Fruit fly (Drosophila melanogaster) whole organism, embryonic: ENCODE results near the gene CG9522.

ENCODE experiments used
- Bdp1 ChIP-seq: fragments of 200-800 bp; sonication (Bioruptor generic); optimal IDR thresholded peaks from 3 replicates; lab custom pipeline; 2016; ENCODE audit warnings: missing biosample characterization, missing genetic modification characterization
- CG10321 ChIP-seq: fragments of 200-800 bp; sonication (Bioruptor generic); IDR thresholded peaks from 2 replicates; pipeline ENCODE4 v1.3.6; 2022; ENCODE audit warnings: missing biosample characterization, missing genetic modification characterization
- CG10979 ChIP-seq: fragments of 200-800 bp; sonication (Bioruptor generic); optimal IDR thresholded peaks from 2 replicates; lab custom pipeline; 2018; ENCODE audit warnings: missing biosample characterization, mild to moderate bottlenecking, missing genetic modification characterization, moderate library complexity
- CG12155 ChIP-seq: fragments of 200-800 bp; sonication (Bioruptor generic); optimal IDR thresholded peaks from 3 replicates; lab custom pipeline; 2016; ENCODE audit warnings: missing biosample characterization, missing genetic modification characterization
- CG1233 ChIP-seq: fragments of 200-800 bp; sonication (Bioruptor generic); optimal IDR thresholded peaks from 4 replicates; lab custom pipeline; 2018; ENCODE audit warnings: missing biosample characterization, mild to moderate bottlenecking, missing genetic modification characterization
- CG12744 ChIP-seq: fragments of 200-800 bp; sonication (Bioruptor generic); optimal IDR thresholded peaks from 2 replicates; lab custom pipeline; 2016; ENCODE audit warnings: missing biosample characterization, missing genetic modification characterization
- CG1529 ChIP-seq: fragments of 200-800 bp; sonication (Bioruptor generic); optimal IDR thresholded peaks from 3 replicates; lab custom pipeline; 2018; ENCODE audit warnings: missing biosample characterization, missing genetic modification characterization
- CG16813 ChIP-seq: fragments of 200-800 bp; sonication (Bioruptor generic); IDR thresholded peaks from 3 replicates; pipeline ENCODE4 v1.3.6; 2022; ENCODE audit warnings: missing biosample characterization, missing genetic modification characterization; ENCODE audit not compliant: partially characterized antibody
- CG17385 ChIP-seq: fragments of 200-800 bp; sonication (Bioruptor generic); optimal IDR thresholded peaks from 3 replicates; lab custom pipeline; 2018; ENCODE audit warnings: missing biosample characterization, mild to moderate bottlenecking, missing genetic modification characterization
- CG18476 ChIP-seq: fragments of 200-800 bp; sonication (Bioruptor generic); optimal IDR thresholded peaks from 2 replicates; lab custom pipeline; 2016; ENCODE audit warnings: missing biosample characterization, mild to moderate bottlenecking, missing genetic modification characterization
- CG18599 ChIP-seq: fragments of 200-800 bp; sonication (Bioruptor generic); optimal IDR thresholded peaks from 3 replicates; lab custom pipeline; 2017; ENCODE audit warnings: missing biosample characterization, missing genetic modification characterization, mild to moderate bottlenecking, moderate library complexity, missing genetic modification reagents
- CG2116 ChIP-seq: fragments of 200-800 bp; sonication (Bioruptor generic); optimal IDR thresholded peaks from 3 replicates; lab custom pipeline; 2018; ENCODE audit warnings: missing biosample characterization, mild to moderate bottlenecking, missing genetic modification characterization
- CG2120 ChIP-seq: fragments of 200-800 bp; sonication (Bioruptor generic); optimal IDR thresholded peaks from 3 replicates; lab custom pipeline; 2016; ENCODE audit warnings: missing biosample characterization, missing genetic modification characterization
- CG31224 ChIP-seq: fragments of 200-800 bp; sonication (Bioruptor generic); IDR thresholded peaks from 2 replicates; pipeline ENCODE4 v1.3.6; 2022; ENCODE audit warnings: missing biosample characterization, missing genetic modification characterization
- CG4854 ChIP-seq: fragments of 200-800 bp; sonication (Bioruptor generic); optimal IDR thresholded peaks from 2 replicates; lab custom pipeline; 2016; ENCODE audit warnings: missing biosample characterization, missing genetic modification characterization, inconsistent platforms
- CG5953 ChIP-seq: fragments of 200-800 bp; sonication (Bioruptor generic); IDR thresholded peaks from 2 replicates; pipeline ENCODE4 v1.3.6; 2022; ENCODE audit warnings: missing biosample characterization, missing genetic modification characterization
- CG6689 ChIP-seq: fragments of 200-800 bp; sonication (Bioruptor generic); IDR thresholded peaks from 2 replicates; pipeline ENCODE4 v1.3.6; 2022; ENCODE audit warnings: missing biosample characterization, missing genetic modification characterization
- CG6813 ChIP-seq: fragments of 200-800 bp; sonication (Bioruptor generic); optimal IDR thresholded peaks from 2 replicates; lab custom pipeline; 2017; ENCODE audit warnings: missing biosample characterization, missing genetic modification characterization, mild to moderate bottlenecking, moderate library complexity, missing genetic modification reagents
- CG8281 ChIP-seq: fragments of 200-800 bp; sonication (Bioruptor generic); optimal IDR thresholded peaks from 2 replicates; lab custom pipeline; 2018; ENCODE audit warnings: missing biosample characterization, mild to moderate bottlenecking, missing genetic modification characterization, moderate library complexity
- CG8478 ChIP-seq: fragments of >200 bp; optimal IDR thresholded peaks from 2 replicates; lab custom pipeline; 2018
- CG9797 ChIP-seq: fragments of 200-800 bp; sonication (Bioruptor generic); optimal IDR thresholded peaks from 3 replicates; lab custom pipeline; 2018; ENCODE audit warnings: missing biosample characterization, mild to moderate bottlenecking, missing genetic modification characterization
- Deaf1 ChIP-seq: fragments of 200-800 bp; optimal IDR thresholded peaks from 3 replicates; lab custom pipeline; 2019; ENCODE audit warnings: missing biosample characterization, mild to moderate bottlenecking, missing genetic modification characterization, moderate library complexity
- Doc2 ChIP-seq: fragments of 200-800 bp; sonication (Bioruptor generic); IDR thresholded peaks from 2 replicates; pipeline ENCODE4 v1.3.6; 2022; ENCODE audit warnings: missing biosample characterization, missing genetic modification characterization
- Gug ChIP-seq: fragments of 200-800 bp; sonication (Bioruptor generic); IDR thresholded peaks from 4 replicates; pipeline ENCODE4 v1.3.6; 2022; ENCODE audit warnings: missing biosample characterization, missing genetic modification characterization
- HLH3B ChIP-seq: fragments of 200-800 bp; sonication (Bioruptor generic); IDR thresholded peaks from 2 replicates; pipeline ENCODE4 v1.3.6; 2022; ENCODE audit warnings: missing biosample characterization, missing genetic modification characterization
- Hmx ChIP-seq: fragments of 200-800 bp; sonication (Bioruptor generic); optimal IDR thresholded peaks from 2 replicates; lab custom pipeline; 2016; ENCODE audit warnings: missing biosample characterization, missing genetic modification characterization
- Hr51 ChIP-seq, 2 experiments: fragments of 200-800 bp; sonication (Bioruptor generic); optimal IDR thresholded peaks; 2 replicates in 1 of 2; 3 replicates in 1 of 2; lab custom pipeline; 2016 to 2018; ENCODE audit warnings: missing biosample characterization in 2 of 2, missing genetic modification characterization in 2 of 2, mild to moderate bottlenecking in 1 of 2, moderate library complexity in 1 of 2
- MESR4 ChIP-seq: fragments of 200-800 bp; sonication (Bioruptor generic); optimal IDR thresholded peaks from 2 replicates; lab custom pipeline; 2018; ENCODE audit warnings: missing biosample characterization, mild to moderate bottlenecking, missing genetic modification characterization, moderate library complexity
- Rfx ChIP-seq: fragments of 200-800 bp; sonication (Bioruptor generic); IDR thresholded peaks from 2 replicates; pipeline ENCODE4 v1.3.6; 2022; ENCODE audit warnings: missing biosample characterization, missing genetic modification characterization
- Sin3A ChIP-seq: fragments of >200 bp; optimal IDR thresholded peaks from 2 replicates; lab custom pipeline; 2018
- Sry-δ ChIP-seq: fragments of 200-800 bp; sonication (Bioruptor generic); optimal IDR thresholded peaks from 2 replicates; lab custom pipeline; 2016; ENCODE audit warnings: missing biosample characterization, missing genetic modification characterization
- amos ChIP-seq: fragments of 200-800 bp; sonication (Bioruptor generic); IDR thresholded peaks from 2 replicates; pipeline ENCODE4 v1.3.6; 2022; ENCODE audit warnings: missing biosample characterization, missing genetic modification characterization; ENCODE audit not compliant: partially characterized antibody
- ash1 ChIP-seq: fragments of 200-800 bp; sonication (Bioruptor generic); optimal IDR thresholded peaks from 2 replicates; lab custom pipeline; 2018; ENCODE audit warnings: missing biosample characterization, mild to moderate bottlenecking, missing genetic modification characterization
- az2 ChIP-seq: fragments of 200-800 bp; sonication (Bioruptor generic); optimal IDR thresholded peaks from 3 replicates; lab custom pipeline; 2016; ENCODE audit warnings: missing biosample characterization, missing genetic modification characterization
- bbx ChIP-seq: fragments of 200-800 bp; sonication (Bioruptor generic); IDR thresholded peaks from 2 replicates; pipeline ENCODE4 v1.3.6; 2022; ENCODE audit warnings: missing biosample characterization, missing genetic modification characterization; ENCODE audit not compliant: partially characterized antibody
- bowl ChIP-seq: fragments of 200-800 bp; sonication (Bioruptor generic); IDR thresholded peaks from 2 replicates; pipeline ENCODE4 v1.3.6; 2022; ENCODE audit warnings: missing biosample characterization, missing genetic modification characterization
- disco-r ChIP-seq: fragments of 200-800 bp; sonication (Bioruptor generic); optimal IDR thresholded peaks from 2 replicates; lab custom pipeline; 2016; ENCODE audit warnings: missing biosample characterization, missing genetic modification characterization
- emc ChIP-seq: fragments of 200-800 bp; sonication (Bioruptor generic); optimal IDR thresholded peaks from 2 replicates; lab custom pipeline; 2016; ENCODE audit warnings: missing biosample characterization, missing genetic modification characterization
- fd96Cb ChIP-seq: fragments of 200-800 bp; sonication (Bioruptor generic); optimal IDR thresholded peaks from 2 replicates; lab custom pipeline; 2018; ENCODE audit warnings: missing biosample characterization, mild to moderate bottlenecking, missing genetic modification characterization, moderate library complexity
- fru ChIP-seq: fragments of >200 bp; optimal IDR thresholded peaks from 2 replicates; lab custom pipeline; 2017
- grn ChIP-seq: fragments of 200-800 bp; sonication (Bioruptor generic); optimal IDR thresholded peaks from 3 replicates; lab custom pipeline; 2017; ENCODE audit warnings: missing biosample characterization, missing genetic modification characterization
- hbn ChIP-seq: fragments of 200-800 bp; sonication (Bioruptor generic); IDR thresholded peaks from 2 replicates; pipeline ENCODE4 v1.3.6; 2022; ENCODE audit warnings: missing biosample characterization, missing genetic modification characterization; ENCODE audit not compliant: partially characterized antibody
- kni ChIP-seq: fragments of 200-800 bp; sonication (Bioruptor generic); optimal IDR thresholded peaks from 3 replicates; lab custom pipeline; 2017; ENCODE audit warnings: mild to moderate bottlenecking, missing biosample characterization, missing genetic modification reagents, missing genetic modification characterization
- lbe ChIP-seq: fragments of 200-800 bp; sonication (Bioruptor generic); optimal IDR thresholded peaks from 2 replicates; lab custom pipeline; 2016; ENCODE audit warnings: missing biosample characterization, mild to moderate bottlenecking, missing genetic modification characterization
- lov ChIP-seq, 2 experiments: fragments of 200-800 bp in 1 of 2; fragments of >200 bp in 1 of 2; sonication (Bioruptor generic) in 1 of 2; IDR thresholded peaks in 1 of 2; optimal IDR thresholded peaks in 1 of 2; 2 replicates in 1 of 2; 3 replicates in 1 of 2; pipeline versions ENCODE4 v1.3.6 to Lab custom; 2017 to 2022; ENCODE audit warnings: missing biosample characterization in 1 of 2, missing genetic modification characterization in 1 of 2
- slbo ChIP-seq: fragments of 200-800 bp; sonication (Bioruptor generic); IDR thresholded peaks from 2 replicates; pipeline ENCODE4 v1.3.6; 2022; ENCODE audit warnings: missing biosample characterization, missing genetic modification characterization
- stwl ChIP-seq: fragments of 200-800 bp; sonication (Bioruptor generic); optimal IDR thresholded peaks from 3 replicates; lab custom pipeline; 2018; ENCODE audit warnings: missing biosample characterization, mild to moderate bottlenecking, missing genetic modification characterization, moderate library complexity
- tll ChIP-seq, 2 experiments: fragments of 200-800 bp in 1 of 2; fragments of >200 bp in 1 of 2; sonication (Bioruptor generic) in 1 of 2; optimal IDR thresholded peaks; 2 replicates each; lab custom pipeline; 2017 to 2019; ENCODE audit warnings: missing biosample characterization in 2 of 2, missing genetic modification characterization in 2 of 2, mild to moderate bottlenecking in 1 of 2, moderate library complexity in 1 of 2
- tup ChIP-seq: fragments of 200-800 bp; sonication (Bioruptor generic); optimal IDR thresholded peaks from 2 replicates; lab custom pipeline; 2016; ENCODE audit warnings: missing biosample characterization, mild to moderate bottlenecking, missing genetic modification characterization, moderate library complexity
- vfl ChIP-seq: fragments of 200-800 bp; sonication (Bioruptor generic); optimal IDR thresholded peaks from 2 replicates; lab custom pipeline; 2016; ENCODE audit warnings: missing biosample characterization, missing genetic modification characterization

CG9522 gene

dm6 chrX:14848755-14849354 lies at the start of gene CG9522 (continued):
- no peak for TF ChIP-seq tll (GFP tag; optimal IDR thresholded peaks at IDR 0.05; lab: Kevin White, UChicago)
- TF ChIP-seq Rfx = peak; percentile 76
- TF ChIP-seq Sry-δ = peak; percentile 3
- TF ChIP-seq CG5953 (GFP tag; lab: Robert Waterston, UW) = peak; percentile 51; the same call in 1 of the 2 replicates
- TF ChIP-seq CG8478 (lab: Kevin White, UChicago) = no peak
- TF ChIP-seq stwl (tag; lab: Kevin White, UChicago) = peak; percentile 5
- TF ChIP-seq CG4854 (GFP tag; lab: Kevin White, UChicago) = peak; percentile 11
- TF ChIP-seq disco-r (GFP tag; lab: Kevin White, UChicago) = no peak
- no peak for TF ChIP-seq MESR4 (GFP tag; lab: Kevin White, UChicago)
- TF ChIP-seq vfl = no peak
- peak; percentile 74 for TF ChIP-seq CG1529 (GFP tag; lab: Kevin White, UChicago)
- TF ChIP-seq bowl (GFP tag; lab: Robert Waterston, UW) = peak; percentile 33; the same call in 1 of the 2 replicates
- no peak for TF ChIP-seq CG10321 (GFP tag; lab: Robert Waterston, UW)
- TF ChIP-seq CG17385 = peak; percentile 75
- TF ChIP-seq CG12744 (GFP tag; lab: Kevin White, UChicago) = no peak
- no peak for TF ChIP-seq lov (optimal IDR thresholded peaks at IDR 0.05; lab: Kevin White, UChicago)
- peak; percentile 76; the same call in 2 of the 3 replicates for TF ChIP-seq lov (GFP tag; IDR thresholded peaks at IDR 0.05; lab: Robert Waterston, UW)
- TF ChIP-seq kni (GFP tag; lab: Kevin White, UChicago) = no peak
- no peak for TF ChIP-seq fru
- TF ChIP-seq HLH3B (GFP tag; lab: Robert Waterston, UW) = peak; percentile 80
- TF ChIP-seq emc (GFP tag; lab: Kevin White, UChicago) = no peak
- no peak for TF ChIP-seq tup
- peak; percentile 65 for TF ChIP-seq CG1233 (GFP tag; lab: Kevin White, UChicago)
- TF ChIP-seq CG2116 (GFP tag; lab: Kevin White, UChicago) = peak; percentile 20
- no peak for TF ChIP-seq ash1 (GFP tag; lab: Kevin White, UChicago)
- 0 out of 2 replicates have a peak, but pooled peaks have one; percentile 32 for TF ChIP-seq CG31224 (GFP tag; lab: Robert Waterston, UW)
- peak; percentile 29 for TF ChIP-seq Deaf1 (tag; lab: Kevin White, UChicago)
- no peak for TF ChIP-seq grn (GFP tag; lab: Kevin White, UChicago)
- TF ChIP-seq CG8281 = peak; percentile 20
- no peak for TF ChIP-seq bbx (GFP tag; lab: Robert Waterston, UW)
- TF ChIP-seq slbo = peak; percentile 76
- peak; percentile 13 to 58 for TF ChIP-seq Hr51 (GFP tag; optimal IDR thresholded peaks at IDR 0.05; lab: Kevin White, UChicago)
- TF ChIP-seq az2 (GFP tag; lab: Kevin White, UChicago) = peak; percentile 68
- peak; percentile 66 for TF ChIP-seq CG6689 (GFP tag; lab: Robert Waterston, UW)
- peak; percentile 79 for TF ChIP-seq fd96Cb (tag; lab: Kevin White, UChicago)
- TF ChIP-seq Sin3A (lab: Kevin White, UChicago) = no peak
- TF ChIP-seq CG9797 = no peak
- TF ChIP-seq lbe = no peak
- TF ChIP-seq CG12155 (GFP tag; lab: Kevin White, UChicago) = peak; percentile 59
- TF ChIP-seq Hmx = no peak
- peak; percentile 71 for TF ChIP-seq CG18599
- no peak for TF ChIP-seq Bdp1 (GFP tag; lab: Kevin White, UChicago)
- TF ChIP-seq CG16813 (GFP tag; lab: Robert Waterston, UW) = no peak
- no peak for TF ChIP-seq Doc2 (GFP tag; lab: Robert Waterston, UW)
- no peak for TF ChIP-seq hbn (GFP tag; lab: Robert Waterston, UW)
- TF ChIP-seq CG2120 = peak; percentile 61
- TF ChIP-seq CG10979 (tag; lab: Kevin White, UChicago) = peak; percentile 85
- peak; percentile 67 for TF ChIP-seq CG6813
- TF ChIP-seq CG18476 (GFP tag; lab: Kevin White, UChicago) = peak; percentile 35
- TF ChIP-seq amos (GFP tag; lab: Robert Waterston, UW) = no peak
- TF ChIP-seq Gug (GFP tag; lab: Robert Waterston, UW) = peak; percentile 24; the same call in 2 of the 4 replicates
